Fruit fly (Drosophila melanogaster) whole organism, embryonic: Measurements from ENCODE around the gene CG13991.
A peak's percentile ranks its signal among the peaks of the same experiment; 100 is the strongest.

Source experiments
- Antp ChIP-seq: fragments of 200-800 bp; sonication (Bioruptor generic); optimal IDR thresholded peaks from 3 replicates; lab custom pipeline; 2016; ENCODE audit warnings: missing biosample characterization, missing genetic modification characterization
- Bdp1 ChIP-seq: fragments of 200-800 bp; sonication (Bioruptor generic); optimal IDR thresholded peaks from 3 replicates; lab custom pipeline; 2016; ENCODE audit warnings: missing biosample characterization, missing genetic modification characterization
- CG10209 ChIP-seq: fragments of 200-800 bp; sonication (Bioruptor generic); optimal IDR thresholded peaks from 3 replicates; lab custom pipeline; 2017; ENCODE audit warnings: missing biosample characterization, mild to moderate bottlenecking, missing genetic modification characterization, missing genetic modification reagents
- CG10366 ChIP-seq: fragments of 200-800 bp; sonication (Bioruptor generic); IDR thresholded peaks from 2 replicates; pipeline ENCODE4 v1.3.6; 2022; ENCODE audit warnings: missing biosample characterization, missing genetic modification characterization
- CG10462 ChIP-seq: fragments of 200-800 bp; sonication (Bioruptor generic); optimal IDR thresholded peaks from 2 replicates; lab custom pipeline; 2016; ENCODE audit warnings: missing biosample characterization, missing genetic modification characterization
- CG10959 ChIP-seq: fragments of 200-800 bp; sonication (Bioruptor generic); IDR thresholded peaks from 2 replicates; pipeline ENCODE4 v1.3.6; 2022; ENCODE audit warnings: missing biosample characterization, missing genetic modification characterization
- CG11085 ChIP-seq: fragments of 200-800 bp; sonication (Bioruptor generic); IDR thresholded peaks from 2 replicates; pipeline ENCODE4 v1.3.6; 2022; ENCODE audit warnings: missing biosample characterization, missing genetic modification characterization
- CG11695 ChIP-seq: fragments of 200-800 bp; sonication (Bioruptor generic); IDR thresholded peaks from 3 replicates; pipeline ENCODE4 v1.3.6; 2022; ENCODE audit warnings: missing biosample characterization, missing genetic modification characterization
- CG13123 ChIP-seq: fragments of 200-800 bp; sonication (Bioruptor generic); optimal IDR thresholded peaks from 2 replicates; lab custom pipeline; 2016; ENCODE audit warnings: missing biosample characterization, missing genetic modification characterization
- CG13775 ChIP-seq: fragments of 200-800 bp; sonication (Bioruptor generic); optimal IDR thresholded peaks from 3 replicates; lab custom pipeline; 2017; ENCODE audit warnings: missing biosample characterization, mild to moderate bottlenecking, missing genetic modification characterization
- CG15479 ChIP-seq: fragments of 200-800 bp; sonication (Bioruptor generic); optimal IDR thresholded peaks from 3 replicates; lab custom pipeline; 2019; ENCODE audit warnings: missing biosample characterization, mild to moderate bottlenecking, missing genetic modification characterization, moderate library complexity
- CG18011 ChIP-seq: fragments of 200-800 bp; sonication (Bioruptor generic); optimal IDR thresholded peaks from 2 replicates; lab custom pipeline; 2017; ENCODE audit warnings: missing biosample characterization, missing genetic modification characterization, mild to moderate bottlenecking, moderate library complexity, missing genotype
- CG18476 ChIP-seq: fragments of 200-800 bp; sonication (Bioruptor generic); optimal IDR thresholded peaks from 2 replicates; lab custom pipeline; 2016; ENCODE audit warnings: missing biosample characterization, mild to moderate bottlenecking, missing genetic modification characterization
- CG31441 ChIP-seq: fragments of 200-800 bp; sonication (Bioruptor generic); IDR thresholded peaks from 2 replicates; pipeline ENCODE4 v1.3.6; 2022; ENCODE audit warnings: missing biosample characterization, missing genetic modification characterization
- CG32532 ChIP-seq: fragments of 200-800 bp; sonication (Bioruptor generic); IDR thresholded peaks from 2 replicates; pipeline ENCODE4 v1.3.6; 2022; ENCODE audit warnings: missing biosample characterization, missing genetic modification characterization
- CG33213 ChIP-seq: fragments of 200-800 bp; sonication (Bioruptor generic); optimal IDR thresholded peaks from 3 replicates; lab custom pipeline; 2016; ENCODE audit warnings: missing biosample characterization, missing genetic modification characterization
- CG34224 ChIP-seq: fragments of 200-800 bp; sonication (Bioruptor generic); IDR thresholded peaks from 3 replicates; pipeline ENCODE4 v1.3.6; 2022; ENCODE audit warnings: missing biosample characterization, missing genetic modification characterization; ENCODE audit not compliant: partially characterized antibody
- CG5180 ChIP-seq: fragments of 200-800 bp; sonication (Bioruptor generic); optimal IDR thresholded peaks from 3 replicates; lab custom pipeline; 2017; ENCODE audit warnings: missing biosample characterization, missing genetic modification characterization, mild to moderate bottlenecking, moderate library complexity, missing genetic modification reagents
- CG6272 ChIP-seq: fragments of 200-800 bp; sonication (Bioruptor generic); IDR thresholded peaks from 2 replicates; pipeline ENCODE4 v1.3.6; 2022; ENCODE audit warnings: missing biosample characterization, missing genetic modification characterization
- CG6654 ChIP-seq: fragments of 200-800 bp; sonication (Bioruptor generic); optimal IDR thresholded peaks from 2 replicates; lab custom pipeline; 2017; ENCODE audit warnings: missing biosample characterization, mild to moderate bottlenecking, missing genetic modification characterization
- CG6791 ChIP-seq: fragments of 200-800 bp; sonication (Bioruptor generic); IDR thresholded peaks from 3 replicates; pipeline ENCODE4 v1.3.6; 2022; ENCODE audit warnings: missing biosample characterization, missing genetic modification characterization; ENCODE audit not compliant: partially characterized antibody
- CG7556 ChIP-seq: fragments of 200-800 bp; sonication (Bioruptor generic); optimal IDR thresholded peaks from 2 replicates; lab custom pipeline; 2017; ENCODE audit warnings: missing biosample characterization, mild to moderate bottlenecking, missing genetic modification characterization
- CG8290 ChIP-seq, 3 experiments: fragments of 200-800 bp; sonication (Bioruptor generic); optimal IDR thresholded peaks; 2 replicates each; lab custom pipeline; 2016 to 2019; ENCODE audit warnings: missing biosample characterization in 3 of 3, missing genetic modification characterization in 3 of 3, mild to moderate bottlenecking in 2 of 3, moderate library complexity in 1 of 3
- CG8359 ChIP-seq: fragments of 200-800 bp; sonication (Bioruptor generic); optimal IDR thresholded peaks from 2 replicates; lab custom pipeline; 2017; ENCODE audit warnings: missing biosample characterization, mild to moderate bottlenecking, missing genetic modification characterization, borderline replicate concordance
- CG8765 ChIP-seq: fragments of 200-800 bp; sonication (Bioruptor generic); IDR thresholded peaks from 2 replicates; pipeline ENCODE4 v1.3.6; 2022; ENCODE audit warnings: missing biosample characterization, missing genetic modification characterization
- CHES-1-like ChIP-seq: fragments of 200-800 bp; sonication (Bioruptor generic); optimal IDR thresholded peaks from 2 replicates; lab custom pipeline; 2016; ENCODE audit warnings: missing biosample characterization, missing genetic modification characterization
- Dad ChIP-seq: fragments of 200-800 bp; sonication (Bioruptor generic); optimal IDR thresholded peaks from 3 replicates; lab custom pipeline; 2016; ENCODE audit warnings: missing biosample characterization, missing genetic modification characterization
- Dbx ChIP-seq: fragments of 200-800 bp; sonication (Bioruptor generic); IDR thresholded peaks from 3 replicates; pipeline ENCODE4 v1.3.6; 2022; ENCODE audit warnings: missing biosample characterization, missing genetic modification characterization
- Dek ChIP-seq: fragments of 200-800 bp; sonication (Bioruptor generic); optimal IDR thresholded peaks from 3 replicates; lab custom pipeline; 2019; ENCODE audit warnings: missing biosample characterization, mild to moderate bottlenecking, missing genetic modification characterization, moderate library complexity
- Doc3 ChIP-seq: fragments of 200-800 bp; sonication (Bioruptor generic); IDR thresholded peaks from 3 replicates; pipeline ENCODE4 v1.3.6; 2022; ENCODE audit warnings: missing biosample characterization, missing genetic modification characterization; ENCODE audit not compliant: partially characterized antibody
- Dp ChIP-seq: fragments of 200-800 bp; sonication (Bioruptor generic); optimal IDR thresholded peaks from 2 replicates; lab custom pipeline; 2018; ENCODE audit warnings: missing biosample characterization, mild to moderate bottlenecking, missing genetic modification characterization, moderate library complexity
- HmgZ ChIP-seq: fragments of 200-800 bp; sonication (Bioruptor generic); optimal IDR thresholded peaks from 2 replicates; lab custom pipeline; 2018; ENCODE audit warnings: missing biosample characterization, mild to moderate bottlenecking, missing genetic modification characterization
- Optix ChIP-seq: fragments of 200-800 bp; sonication (Bioruptor generic); IDR thresholded peaks from 3 replicates; pipeline ENCODE4 v1.3.6; 2022; ENCODE audit warnings: missing biosample characterization, missing genetic modification characterization
- Poxn ChIP-seq: fragments of 200-800 bp; sonication (Bioruptor generic); IDR thresholded peaks from 2 replicates; pipeline ENCODE4 v1.3.6; 2022; ENCODE audit warnings: missing biosample characterization, missing genetic modification characterization
- Spps ChIP-seq: fragments of 200-800 bp; sonication (Bioruptor generic); optimal IDR thresholded peaks from 2 replicates; lab custom pipeline; 2018; ENCODE audit warnings: missing biosample characterization, mild to moderate bottlenecking, missing genetic modification characterization
- Sry-δ ChIP-seq: fragments of 200-800 bp; sonication (Bioruptor generic); optimal IDR thresholded peaks from 2 replicates; lab custom pipeline; 2016; ENCODE audit warnings: missing biosample characterization, missing genetic modification characterization
- bcd ChIP-seq: fragments of 200-800 bp; sonication (Bioruptor generic); optimal IDR thresholded peaks from 2 replicates; lab custom pipeline; 2017; ENCODE audit warnings: missing biosample characterization, mild to moderate bottlenecking, missing genetic modification characterization
- danr ChIP-seq: fragments of 200-800 bp; sonication (Bioruptor generic); IDR thresholded peaks from 2 replicates; pipeline ENCODE4 v1.3.6; 2022; ENCODE audit warnings: missing biosample characterization, missing genetic modification characterization
- ewg ChIP-seq: fragments of 200-800 bp; sonication (Bioruptor generic); optimal IDR thresholded peaks from 3 replicates; lab custom pipeline; 2017; ENCODE audit warnings: mild to moderate bottlenecking, missing biosample characterization, missing genetic modification reagents, missing genetic modification characterization
- jumu ChIP-seq: fragments of 200-800 bp; sonication (Bioruptor generic); optimal IDR thresholded peaks from 3 replicates; lab custom pipeline; 2016; ENCODE audit warnings: missing biosample characterization, missing genetic modification characterization
- nmo ChIP-seq: fragments of 200-800 bp; sonication (Bioruptor generic); optimal IDR thresholded peaks from 2 replicates; lab custom pipeline; 2018; ENCODE audit warnings: missing biosample characterization, mild to moderate bottlenecking, missing genetic modification characterization, moderate library complexity
- pb ChIP-seq: fragments of 200-800 bp; sonication (Bioruptor generic); optimal IDR thresholded peaks from 3 replicates; lab custom pipeline; 2016; ENCODE audit warnings: missing biosample characterization, missing genetic modification characterization
- sim ChIP-seq: fragments of 200-800 bp; sonication (Bioruptor generic); IDR thresholded peaks from 2 replicates; pipeline ENCODE4 v1.3.6; 2022; ENCODE audit warnings: missing biosample characterization, missing genetic modification characterization
- slou ChIP-seq: fragments of 200-800 bp; sonication (Bioruptor generic); optimal IDR thresholded peaks from 3 replicates; lab custom pipeline; 2016; ENCODE audit warnings: missing biosample characterization, missing genetic modification characterization
- sr ChIP-seq: fragments of 200-800 bp; sonication (Bioruptor generic); IDR thresholded peaks from 3 replicates; pipeline ENCODE4 v1.3.6; 2022; ENCODE audit warnings: missing biosample characterization, missing genetic modification characterization
- tll ChIP-seq, 2 experiments: fragments of 200-800 bp in 1 of 2; fragments of >200 bp in 1 of 2; sonication (Bioruptor generic) in 1 of 2; optimal IDR thresholded peaks; 2 replicates each; lab custom pipeline; 2017 to 2019; ENCODE audit warnings: missing biosample characterization in 2 of 2, missing genetic modification characterization in 2 of 2, mild to moderate bottlenecking in 1 of 2, moderate library complexity in 1 of 2
- wdn ChIP-seq: fragments of 200-800 bp; sonication (Bioruptor generic); IDR thresholded peaks from 2 replicates; pipeline ENCODE4 v1.3.6; 2022; ENCODE audit warnings: missing biosample characterization, missing genetic modification characterization
- zen2 ChIP-seq: fragments of 200-800 bp; sonication (Bioruptor generic); IDR thresholded peaks from 3 replicates; pipeline ENCODE4 v1.3.6; 2022; ENCODE audit warnings: missing biosample characterization, missing genetic modification characterization; ENCODE audit not compliant: partially characterized antibody

The CG13991 gene

DNA sequence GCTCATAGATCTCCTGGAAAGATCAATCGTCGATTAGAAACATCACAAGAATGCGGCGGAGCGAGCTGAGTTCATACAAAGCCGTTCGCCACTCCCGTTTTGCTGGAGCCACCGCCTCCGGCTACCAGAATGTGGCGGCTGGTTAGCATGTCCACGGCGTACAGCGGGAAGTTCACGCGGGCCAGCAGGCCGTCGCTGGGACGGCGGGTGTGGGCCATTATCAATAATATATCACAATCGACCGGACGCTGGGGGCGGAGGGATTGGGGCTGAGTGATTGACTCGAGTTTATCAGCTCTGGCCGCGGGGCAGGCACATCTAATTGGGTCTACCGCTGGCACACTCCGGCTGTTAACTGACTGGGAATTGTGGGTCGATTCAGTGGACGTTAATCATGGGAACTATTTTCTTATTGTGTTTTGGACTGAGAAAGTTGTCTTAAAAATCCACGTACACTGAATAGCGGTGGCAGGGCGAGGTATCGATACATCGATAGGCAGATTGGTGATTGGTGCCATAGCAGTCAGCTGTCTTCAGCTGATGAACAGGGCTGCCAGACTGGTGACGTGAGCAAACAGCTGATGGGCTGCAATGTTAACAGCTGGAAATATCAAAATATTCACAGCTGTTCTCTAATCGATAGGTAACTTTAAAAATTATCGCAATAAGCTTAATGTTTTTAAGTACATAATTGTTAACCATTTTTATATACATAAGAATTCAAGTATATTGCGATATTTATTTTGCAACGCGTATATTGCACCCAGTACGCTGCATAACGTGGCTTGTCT lies 40.5 kb upstream of the CG13991 start, which contains the start of gene CG9175 (continued):
- TF ChIP-seq tll (GFP tag; optimal IDR thresholded peaks at IDR 0.05; lab: Kevin White, UChicago), result peak in 1 of 2 experiments; percentile 78
- no peak for TF ChIP-seq CG10959 (GFP tag; lab: Robert Waterston, UW)
- TF ChIP-seq Dek (tag; lab: Kevin White, UChicago), result peak; percentile 33
- peak; percentile 93 for TF ChIP-seq Doc3 (GFP tag; lab: Robert Waterston, UW)
- peak; percentile 47 for TF ChIP-seq CG13775 (GFP tag; lab: Kevin White, UChicago)
- no peak for TF ChIP-seq sr (GFP tag; lab: Robert Waterston, UW)
- TF ChIP-seq HmgZ (tag; lab: Kevin White, UChicago), result peak; percentile 91
- TF ChIP-seq CG8359 (GFP tag; lab: Kevin White, UChicago), result no peak
- peak; percentile 70 for TF ChIP-seq CG33213 (GFP tag; lab: Kevin White, UChicago)
- peak; percentile 99 for TF ChIP-seq CG34224 (GFP tag; lab: Robert Waterston, UW)
- 0 out of 3 replicates have a peak, but pooled peaks have one; percentile 37 for TF ChIP-seq CG11695 (GFP tag; lab: Robert Waterston, UW)
- peak; percentile 99 for TF ChIP-seq Sry-δ
- TF ChIP-seq wdn (GFP tag; lab: Robert Waterston, UW), result no peak
- peak; percentile 58; the same call in 1 of the 2 replicates for TF ChIP-seq CG32532 (GFP tag; lab: Robert Waterston, UW)
- peak; percentile 48 for TF ChIP-seq jumu (GFP tag; lab: Kevin White, UChicago)
- peak; percentile 16 for TF ChIP-seq Bdp1 (GFP tag; lab: Kevin White, UChicago)
- TF ChIP-seq CG13123, result no peak
- TF ChIP-seq Spps (tag; lab: Kevin White, UChicago), result peak; percentile 7
- no peak for TF ChIP-seq CG15479 (GFP tag; lab: Kevin White, UChicago)
- TF ChIP-seq nmo (GFP tag; lab: Kevin White, UChicago), result peak; percentile 67
- peak; percentile 20 for TF ChIP-seq ewg (GFP tag; lab: Kevin White, UChicago)
- peak; percentile 46 for TF ChIP-seq Dad (GFP tag; lab: Kevin White, UChicago)
- no peak for TF ChIP-seq slou
- peak; percentile 61 for TF ChIP-seq Dp (GFP tag; lab: Kevin White, UChicago)
- no peak for TF ChIP-seq Poxn (GFP tag; lab: Robert Waterston, UW)
- peak; percentile 94 for TF ChIP-seq CG6791
- TF ChIP-seq sim (GFP tag; lab: Robert Waterston, UW), result no peak
- TF ChIP-seq Dbx (GFP tag; lab: Robert Waterston, UW), result peak; percentile 56; the same call in 2 of the 3 replicates
- peak; percentile 83 for TF ChIP-seq CG8290 (GFP tag; optimal IDR thresholded peaks at IDR 0.05; lab: Kevin White, UChicago)
- peak; percentile 53 to 95 for TF ChIP-seq CG8290 (tag; optimal IDR thresholded peaks at IDR 0.05; lab: Kevin White, UChicago)
- TF ChIP-seq CG5180 (GFP tag; lab: Kevin White, UChicago), result no peak
- no peak for TF ChIP-seq CG31441 (GFP tag; lab: Robert Waterston, UW)
- TF ChIP-seq Optix, result no peak
- TF ChIP-seq zen2 (GFP tag; lab: Robert Waterston, UW), result peak; percentile 95
- peak; percentile 7 for TF ChIP-seq pb (GFP tag; lab: Kevin White, UChicago)
- TF ChIP-seq CG11085, result no peak; the same call in 1 of the 2 replicates
- TF ChIP-seq bcd (GFP tag; lab: Kevin White, UChicago), result peak; percentile 43
- TF ChIP-seq CG6272, result no peak; the same call in 1 of the 2 replicates
- TF ChIP-seq CG10209 (GFP tag; lab: Kevin White, UChicago), result peak; percentile 19
- TF ChIP-seq CG18011 (GFP tag; lab: Kevin White, UChicago), result peak; percentile 100
- TF ChIP-seq CG18476 (GFP tag; lab: Kevin White, UChicago), result no peak
- peak; percentile 63 for TF ChIP-seq CG10462 (GFP tag; lab: Kevin White, UChicago)
- TF ChIP-seq CG8765 (GFP tag; lab: Robert Waterston, UW), result no peak
- peak; percentile 39 for TF ChIP-seq Antp (GFP tag; lab: Kevin White, UChicago)
- no peak for TF ChIP-seq CG6654
- TF ChIP-seq CG7556 (GFP tag; lab: Kevin White, UChicago), result peak; percentile 2
- TF ChIP-seq danr, result no peak
- TF ChIP-seq CG10366, result no peak; the same call in 1 of the 2 replicates
- TF ChIP-seq CHES-1-like (GFP tag; lab: Kevin White, UChicago), result peak; percentile 89
